Fruit fly (Drosophila melanogaster) whole organism, prepupa: ENCODE data around the gene CG32425.

ENCODE experiments used
- Blimp-1 ChIP-seq: fragments of 200-800 bp; sonication (Bioruptor generic); optimal IDR thresholded peaks from 3 replicates; lab custom pipeline; 2017; ENCODE audit warnings: missing biosample characterization, missing genetic modification characterization, mild to moderate bottlenecking, moderate library complexity, missing genetic modification reagents
- CG16779 ChIP-seq: fragments of 200-800 bp; sonication (Bioruptor generic); optimal IDR thresholded peaks from 3 replicates; lab custom pipeline; 2017; ENCODE audit warnings: missing biosample characterization, mild to moderate bottlenecking, missing genetic modification characterization
- CG6792 ChIP-seq: fragments of 200-800 bp; sonication (Bioruptor generic); optimal IDR thresholded peaks from 3 replicates; lab custom pipeline; 2016; ENCODE audit warnings: missing biosample characterization, missing genetic modification characterization
- Gug ChIP-seq: fragments of 200-800 bp; sonication (Bioruptor generic); IDR thresholded peaks from 2 replicates; pipeline ENCODE4 v1.3.6; 2022; ENCODE audit warnings: missing biosample characterization, missing genetic modification characterization
- acj6 ChIP-seq: fragments of 200-800 bp; sonication (Bioruptor generic); optimal IDR thresholded peaks from 3 replicates; lab custom pipeline; 2016; ENCODE audit warnings: missing biosample characterization, missing genetic modification characterization

- TF ChIP-seq Blimp-1 (GFP tag; lab: Kevin White, UChicago) = peak; percentile 26
- no peak for TF ChIP-seq CG16779 (tag; lab: Kevin White, UChicago)
- peak; percentile 64 for TF ChIP-seq CG6792 (GFP tag; lab: Kevin White, UChicago)
- no peak for TF ChIP-seq Gug (GFP tag; lab: Robert Waterston, UW)
- TF ChIP-seq acj6 (GFP tag; lab: Kevin White, UChicago) = peak; percentile 60
Measured at dm6 chr3L:20549358-20549757, 52.2 kb downstream of the CG32425 start.
